Worm (Caenorhabditis elegans) whole organism, L4 larva: ENCODE measurements around the gene clec-62.

Experiments used
- D1046.2 ChIP-seq: fragments of 200-800 bp; sonication (Bioruptor generic); IDR thresholded peaks from 2 replicates; pipeline ENCODE4 v1.3.6; 2022; ENCODE audit warnings: missing genetic modification characterization, missing compliant biosample characterization
- F44E2.7 ChIP-seq: fragments of 200-800 bp; sonication (Bioruptor generic); IDR thresholded peaks from 2 replicates; pipeline ENCODE4 v2.1.2; 2022; ENCODE audit warnings: missing genetic modification characterization, missing compliant biosample characterization
- Y5F2A.4 ChIP-seq: fragments of 200-800 bp; sonication (Bioruptor generic); optimal IDR thresholded peaks from 2 replicates; lab custom pipeline; 2018; ENCODE audit warnings: mild to moderate bottlenecking, missing genetic modification characterization, missing compliant biosample characterization
- ZK546.5 ChIP-seq, 2 experiments: sonication (generic microtip); optimal IDR thresholded peaks; 2 replicates each; lab custom pipeline; 2017; ENCODE audit warnings: missing biosample characterization in 2 of 2, missing genetic modification characterization in 2 of 2
- ceh-20 ChIP-seq: fragments of 200-800 bp; sonication (Bioruptor generic); IDR thresholded peaks from 2 replicates; pipeline ENCODE4 v1.3.6; 2022; ENCODE audit warnings: missing genetic modification reagents, missing genetic modification characterization, missing compliant biosample characterization
- ceh-32 ChIP-seq: sonication (generic microtip); optimal IDR thresholded peaks from 2 replicates; lab custom pipeline; 2016; ENCODE audit warnings: mild to moderate bottlenecking, missing genetic modification characterization, missing compliant biosample characterization; ENCODE audit not compliant: poor library complexity
- ceh-82 ChIP-seq: sonication (generic microtip); optimal IDR thresholded peaks from 2 replicates; lab custom pipeline; 2017; ENCODE audit warnings: missing biosample characterization, missing genetic modification characterization
- ces-1 ChIP-seq: fragments of 150-350 bp; sonication (generic microtip); optimal IDR thresholded peaks from 4 replicates; lab custom pipeline; 2014; ENCODE audit warnings: missing biosample characterization, missing genetic modification reagents, missing genetic modification characterization
- ctbp-1 ChIP-seq: fragments of 200-800 bp; sonication (Bioruptor generic); IDR thresholded peaks from 2 replicates; pipeline ENCODE4 v1.3.6; 2022; ENCODE audit warnings: missing genetic modification reagents, missing genetic modification characterization, missing compliant biosample characterization
- daf-16 ChIP-seq, 3 experiments: sonication (generic microtip); optimal IDR thresholded peaks; 2 replicates each; lab custom pipeline; 2016 to 2017; ENCODE audit warnings: missing genetic modification characterization in 3 of 3, missing genetic modification reagents in 3 of 3, mild to moderate bottlenecking in 2 of 3, missing compliant biosample characterization in 2 of 3, missing biosample characterization in 1 of 3, moderate library complexity in 1 of 3
- daf-8 ChIP-seq: fragments of 200-800 bp; sonication (Bioruptor generic); IDR thresholded peaks from 2 replicates; pipeline ENCODE4 v1.3.6; 2022; ENCODE audit warnings: missing genetic modification characterization, missing compliant biosample characterization
- dmd-6 ChIP-seq: fragments of 200-800 bp; sonication (Bioruptor generic); IDR thresholded peaks from 2 replicates; pipeline ENCODE4 v1.3.6; 2022; ENCODE audit warnings: missing genetic modification reagents, missing genetic modification characterization, missing compliant biosample characterization
- dmd-8 ChIP-seq: fragments of 200-800 bp; sonication (Bioruptor generic); IDR thresholded peaks from 2 replicates; pipeline ENCODE4 v1.3.6; 2022; ENCODE audit warnings: missing genetic modification characterization, missing compliant biosample characterization
- dmd-9 ChIP-seq: fragments of 200-800 bp; sonication (Bioruptor generic); IDR thresholded peaks from 2 replicates; pipeline ENCODE4 v1.3.6; 2022; ENCODE audit warnings: missing genetic modification reagents, missing genetic modification characterization, missing compliant biosample characterization
- duxl-1 ChIP-seq: sonication (generic microtip); optimal IDR thresholded peaks from 2 replicates; lab custom pipeline; 2016; ENCODE audit warnings: mild to moderate bottlenecking, missing genetic modification characterization, moderate library complexity, missing compliant biosample characterization; ENCODE audit not compliant: poor library complexity
- hmg-1.1 ChIP-seq: fragments of 200-800 bp; sonication (Bioruptor generic); IDR thresholded peaks from 2 replicates; pipeline ENCODE4 v1.3.6; 2022; ENCODE audit warnings: missing genetic modification reagents, missing genetic modification characterization, missing compliant biosample characterization
- lim-7 ChIP-seq: fragments of 200-800 bp; sonication (Bioruptor generic); IDR thresholded peaks from 2 replicates; pipeline ENCODE4 v1.3.6; 2022; ENCODE audit warnings: missing genetic modification characterization, missing compliant biosample characterization
- lin-1 ChIP-seq: fragments of 200-800 bp; sonication (Bioruptor generic); IDR thresholded peaks from 2 replicates; pipeline ENCODE4 v1.3.6; 2022; ENCODE audit warnings: missing genetic modification reagents, missing genetic modification characterization, missing compliant biosample characterization
- lin-13 ChIP-seq: fragments of 150-350 bp; optimal IDR thresholded peaks from 2 replicates; lab custom pipeline; 2014; ENCODE audit warnings: missing biosample characterization, missing genetic modification reagents, missing genetic modification characterization
- lin-29 ChIP-seq: fragments of 200-800 bp; sonication (Bioruptor generic); IDR thresholded peaks from 2 replicates; pipeline ENCODE4 v1.3.6; 2022; ENCODE audit warnings: missing genetic modification reagents, missing genetic modification characterization, missing compliant biosample characterization
- lin-38 ChIP-seq: fragments of 200-800 bp; sonication (Bioruptor generic); IDR thresholded peaks from 2 replicates; pipeline ENCODE4 v1.3.6; 2022; ENCODE audit warnings: missing genetic modification reagents, missing genetic modification characterization, missing compliant biosample characterization
- lin-39 ChIP-seq: fragments of 150-350 bp; optimal IDR thresholded peaks from 2 replicates; lab custom pipeline; 2014; ENCODE audit warnings: missing biosample characterization, missing genetic modification reagents, missing genetic modification characterization
- lir-3 ChIP-seq: sonication (generic microtip); optimal IDR thresholded peaks from 2 replicates; lab custom pipeline; 2016; ENCODE audit warnings: mild to moderate bottlenecking, missing genetic modification characterization, missing compliant biosample characterization
- lsy-2 ChIP-seq, 2 experiments: fragments of 150-350 bp in 1 of 2; sonication (generic microtip) in 1 of 2; optimal IDR thresholded peaks; 2 replicates each; lab custom pipeline; 2014 to 2017; ENCODE audit warnings: missing biosample characterization in 2 of 2, missing genetic modification characterization in 2 of 2
- nhr-111 ChIP-seq: fragments of 200-800 bp; sonication (Bioruptor generic); optimal IDR thresholded peaks from 2 replicates; lab custom pipeline; 2018; ENCODE audit warnings: mild to moderate bottlenecking, missing genetic modification characterization, missing compliant biosample characterization
- nhr-25 ChIP-seq: sonication (generic microtip); optimal IDR thresholded peaks from 2 replicates; lab custom pipeline; 2017; ENCODE audit warnings: missing genetic modification characterization, mild to moderate bottlenecking, missing compliant biosample characterization, antibody characterized with exemption, moderate library complexity, borderline replicate concordance; ENCODE audit not compliant: insufficient read depth
- nhr-6 ChIP-seq: fragments of 150-350 bp; optimal IDR thresholded peaks from 2 replicates; lab custom pipeline; 2014; ENCODE audit warnings: missing biosample characterization, missing genetic modification characterization
- nhr-76 ChIP-seq: fragments of 150-350 bp; optimal IDR thresholded peaks from 2 replicates; lab custom pipeline; 2014; ENCODE audit warnings: missing biosample characterization, missing genetic modification characterization
- nhr-77 ChIP-seq: fragments of 150-350 bp; optimal IDR thresholded peaks from 2 replicates; lab custom pipeline; 2014; ENCODE audit warnings: missing biosample characterization, missing genetic modification characterization
- pqm-1 ChIP-seq: sonication (generic microtip); optimal IDR thresholded peaks from 2 replicates; lab custom pipeline; 2017; ENCODE audit warnings: missing biosample characterization, missing genetic modification characterization
- saeg-2 ChIP-seq: fragments of 200-800 bp; sonication (Bioruptor generic); IDR thresholded peaks from 2 replicates; pipeline ENCODE4 v1.3.6; 2022; ENCODE audit warnings: missing genetic modification reagents, missing genetic modification characterization, missing compliant biosample characterization
- sdz-12 ChIP-seq: fragments of 200-800 bp; sonication (Bioruptor generic); optimal IDR thresholded peaks from 2 replicates; lab custom pipeline; 2018; ENCODE audit warnings: mild to moderate bottlenecking, missing genetic modification characterization, missing compliant biosample characterization
- set-16 ChIP-seq: fragments of 200-800 bp; sonication (Bioruptor generic); IDR thresholded peaks from 2 replicates; pipeline ENCODE4 v1.3.6; 2022; ENCODE audit warnings: missing genetic modification reagents, missing genetic modification characterization, missing compliant biosample characterization
- snpc-1.2 ChIP-seq: fragments of 200-800 bp; sonication (Bioruptor generic); IDR thresholded peaks from 2 replicates; pipeline ENCODE4 v1.3.6; 2022; ENCODE audit warnings: missing genetic modification reagents, missing genetic modification characterization, missing compliant biosample characterization
- snpc-4 ChIP-seq: fragments of 150-350 bp; optimal IDR thresholded peaks from 2 replicates; lab custom pipeline; 2014; ENCODE audit warnings: missing biosample characterization, missing genetic modification characterization
- spr-1 ChIP-seq: sonication (generic microtip); optimal IDR thresholded peaks from 2 replicates; lab custom pipeline; 2016; ENCODE audit warnings: mild to moderate bottlenecking, missing genetic modification characterization, missing compliant biosample characterization
- unc-39 ChIP-seq: sonication (generic microtip); optimal IDR thresholded peaks from 2 replicates; lab custom pipeline; 2017; ENCODE audit warnings: missing biosample characterization, missing genetic modification characterization
- unc-62 ChIP-seq, 3 experiments: fragments of 150-350 bp in 1 of 3; sonication (generic microtip); optimal IDR thresholded peaks in 2 of 3; peaks in 1 of 3; 1 replicate in 1 of 3; 2 replicates in 2 of 3; lab custom pipeline; 2014 to 2017; ENCODE audit warnings: missing biosample characterization in 3 of 3, missing genetic modification characterization in 3 of 3, missing genetic modification reagents in 3 of 3, missing genotype in 1 of 3
- zip-2 ChIP-seq: fragments of 150-350 bp; optimal IDR thresholded peaks from 2 replicates; lab custom pipeline; 2014; ENCODE audit warnings: missing biosample characterization, missing genetic modification characterization

Gene clec-62

DNA sequence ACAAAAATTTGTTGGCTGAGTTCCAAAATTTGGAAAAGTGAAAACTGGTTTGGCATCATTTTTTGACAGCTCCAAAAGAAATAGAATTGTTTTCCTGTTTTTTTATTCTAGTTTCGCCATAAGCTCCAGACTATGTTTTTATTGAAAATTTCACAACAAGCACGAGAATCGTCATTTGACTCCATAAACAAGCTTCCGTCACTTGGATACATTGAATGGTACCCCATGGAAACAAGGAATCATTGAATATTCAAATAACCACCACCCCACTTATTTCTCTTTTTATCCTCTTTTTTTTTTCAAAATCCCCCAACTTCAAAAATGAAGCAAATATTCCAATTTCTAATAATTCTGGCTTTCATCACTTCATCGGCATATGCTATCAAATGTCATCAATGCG is 13.9 kb upstream of the clec-62 start, which contains the start of gene ddn-2:
TSS of gene ddn-2 (plus strand) at position 301 of the 400 bp plus-strand sequence.
- TF ChIP-seq snpc-4 (tag; lab: Kevin White, UChicago) (no peak), ceh-82 (no peak), spr-1 (tag; lab: Kevin White, UChicago) (no peak), dmd-9 (GFP tag; lab: Robert Waterston, UW) (no peak), lin-39 (tag; lab: Kevin White, UChicago) (no peak), F44E2.7 (GFP tag; lab: Robert Waterston, UW) (no peak), lim-7 (GFP tag; lab: Robert Waterston, UW) (no peak), lin-13 (GFP tag; lab: Kevin White, UChicago) (no peak), dmd-8 (GFP tag; lab: Robert Waterston, UW) (no peak), daf-16 (GFP tag; optimal IDR thresholded peaks at IDR 0.05; lab: Kevin White, UChicago) (no peak), daf-16 (tag; optimal IDR thresholded peaks at IDR 0.05; lab: Kevin White, UChicago) (no peak), zip-2 (tag; lab: Kevin White, UChicago) (no peak), D1046.2 (GFP tag; lab: Robert Waterston, UW) (no peak), lin-29 (GFP tag; lab: Robert Waterston, UW) (no peak), lir-3 (tag; lab: Kevin White, UChicago) (no peak), ces-1 (GFP tag; lab: Kevin White, UChicago) (no peak), lin-1 (GFP tag; lab: Robert Waterston, UW) (no peak), ceh-32 (tag; lab: Kevin White, UChicago) (no peak)

DNA sequence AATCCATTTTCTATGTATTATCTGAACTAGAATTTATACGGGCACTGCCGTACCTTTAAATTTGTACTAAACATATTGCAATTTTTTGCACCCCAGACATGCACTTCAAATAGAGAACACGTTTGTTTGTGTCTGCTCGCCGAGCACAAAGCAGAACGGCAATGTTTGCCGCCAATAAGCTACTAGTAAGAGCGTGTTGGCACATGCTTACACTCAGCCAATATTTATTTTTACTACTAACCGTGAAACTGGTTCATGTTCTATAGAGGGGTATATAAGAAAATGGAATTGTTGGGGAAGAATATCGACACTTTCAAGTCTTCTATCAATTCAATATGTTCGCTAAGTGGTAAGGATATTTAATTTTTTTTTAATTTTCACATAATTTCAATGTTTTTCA is 12.1 kb upstream of the clec-62 start, which contains the start of gene nspb-11:
TSS of gene nspb-11 (plus strand) at position 301 of the 400 bp plus-strand sequence.
- no peak for TF ChIP-seq ctbp-1 (GFP tag; lab: Robert Waterston, UW)
- TF ChIP-seq unc-62 (GFP tag; optimal IDR thresholded peaks at IDR 0.05 in 1 of 2; lab: Kevin White, UChicago): peak in 1 of 2 experiments; percentile 13
- TF ChIP-seq unc-62 (tag; optimal IDR thresholded peaks at IDR 0.05; lab: Kevin White, UChicago): no peak
- TF ChIP-seq nhr-76 (tag; lab: Kevin White, UChicago): no peak
- no peak for TF ChIP-seq dmd-9 (GFP tag; lab: Robert Waterston, UW)
- no peak for TF ChIP-seq hmg-1.1 (GFP tag; lab: Robert Waterston, UW)

DNA sequence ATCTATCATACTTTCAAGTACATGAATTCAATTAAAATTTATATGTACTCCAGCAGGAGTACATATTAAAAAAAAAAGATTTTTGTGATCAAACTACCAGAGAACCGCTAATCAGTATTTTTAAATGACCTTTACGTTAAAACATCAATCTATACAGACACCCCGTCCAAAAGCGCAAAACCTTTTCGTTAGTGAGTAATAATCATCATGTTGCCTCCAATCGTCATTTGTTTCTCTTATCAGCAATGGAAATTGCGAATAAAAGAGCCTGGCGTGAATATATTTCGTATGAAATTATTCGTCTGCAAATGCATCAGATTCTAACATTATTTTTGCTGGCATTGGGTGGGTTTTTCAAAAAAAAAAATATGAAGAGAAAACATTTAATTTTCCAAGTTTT is 9.2 kb upstream of the clec-62 start, which contains the start of gene clec-66:
TSS of gene clec-66 (plus strand) at position 225 of the 400 bp plus-strand sequence.
- TF ChIP-seq nhr-6 (tag; lab: Kevin White, UChicago) (peak; percentile 30), daf-8 (no peak), snpc-1.2 (GFP tag; lab: Robert Waterston, UW) (no peak), duxl-1 (no peak), ceh-20 (GFP tag; lab: Robert Waterston, UW) (no peak), lin-13 (GFP tag; lab: Kevin White, UChicago) (no peak), lin-38 (no peak), Y5F2A.4 (GFP tag; lab: Kevin White, UChicago) (no peak), saeg-2 (GFP tag; lab: Robert Waterston, UW) (no peak), ceh-82 (no peak), sdz-12 (GFP tag; lab: Kevin White, UChicago) (no peak), nhr-77 (tag; lab: Kevin White, UChicago) (no peak), dmd-6 (GFP tag; lab: Robert Waterston, UW) (peak; percentile 47; the same call in 1 of the 2 replicates), pqm-1 (peak; percentile 67), nhr-76 (tag; lab: Kevin White, UChicago) (no peak), set-16 (GFP tag; lab: Robert Waterston, UW) (no peak), unc-39 (tag; lab: Kevin White, UChicago) (no peak), ZK546.5 (tag; optimal IDR thresholded peaks at IDR 0.05; lab: Kevin White, UChicago) (no peak), spr-1 (tag; lab: Kevin White, UChicago) (no peak), lsy-2 (tag; optimal IDR thresholded peaks at IDR 0.05; lab: Kevin White, UChicago) (no peak), nhr-25 (tag; lab: Kevin White, UChicago) (no peak), nhr-111 (GFP tag; lab: Kevin White, UChicago) (no peak), daf-16 (GFP tag; optimal IDR thresholded peaks at IDR 0.05; lab: Kevin White, UChicago) (no peak), daf-16 (tag; optimal IDR thresholded peaks at IDR 0.05; lab: Kevin White, UChicago) (no peak)
